Worm (Caenorhabditis elegans) whole organism, mixed stage, embryonic: ENCODE data around the gene cut-6.

ENCODE experiments used
- elt-1 ChIP-seq: sonication (generic microtip); optimal IDR thresholded peaks from 2 replicates; lab custom pipeline; 2017; ENCODE audit warnings: missing genetic modification characterization, mild to moderate bottlenecking, missing compliant biosample characterization, antibody characterized with exemption, moderate library complexity, borderline replicate concordance; ENCODE audit not compliant: insufficient read depth
- lin-13 ChIP-seq: fragments of 150-350 bp; optimal IDR thresholded peaks from 2 replicates; lab custom pipeline; 2014; ENCODE audit warnings: missing biosample characterization, missing genetic modification characterization

DNA sequence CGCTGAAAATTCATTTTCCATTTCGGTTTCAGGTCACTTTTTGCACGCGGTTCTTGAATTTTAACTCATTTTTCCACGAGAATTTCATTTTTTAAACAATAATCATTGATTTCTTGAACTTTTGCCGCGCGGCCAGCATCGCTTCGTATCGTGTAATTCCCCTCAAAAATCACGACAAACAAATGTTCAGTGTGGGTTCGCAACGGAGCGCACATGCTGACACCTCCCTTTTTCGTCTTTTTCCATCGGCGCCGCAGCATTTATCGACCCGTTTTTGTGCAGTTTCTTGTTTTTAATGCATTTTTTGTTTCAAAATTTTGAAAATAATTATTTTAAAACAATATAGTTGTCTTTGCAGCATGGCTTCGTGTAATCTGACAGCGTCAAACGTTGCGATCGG lies 19.6 kb downstream of the cut-6 start, which contains the start of gene M142.5:
- TF ChIP-seq elt-1 (tag; lab: Kevin White, UChicago) (no peak), lin-13 (tag; lab: Kevin White, UChicago) (peak; percentile 48)
